Worm (Caenorhabditis elegans) whole organism, young adult: Measurements from ENCODE around the gene C55C3.8.

Experiments used
- C06A6.2 ChIP-seq: fragments of 200-800 bp; sonication (Bioruptor generic); conservative IDR thresholded peaks from 2 replicates; pipeline ENCODE4 v1.3.6; 2022; ENCODE audit warnings: missing genetic modification characterization, missing compliant biosample characterization
- F22D6.2 ChIP-seq: sonication (generic microtip); optimal IDR thresholded peaks from 2 replicates; lab custom pipeline; 2016; ENCODE audit warnings: mild to moderate bottlenecking, missing genetic modification characterization, missing compliant biosample characterization
- F23B12.7 ChIP-seq: sonication (generic microtip); optimal IDR thresholded peaks from 2 replicates; lab custom pipeline; 2017; ENCODE audit warnings: missing genetic modification characterization, mild to moderate bottlenecking, missing compliant biosample characterization, antibody characterized with exemption, moderate library complexity; ENCODE audit not compliant: insufficient read depth
- F37B4.10 ChIP-seq: fragments of 200-800 bp; sonication (Bioruptor generic); IDR thresholded peaks from 2 replicates; pipeline ENCODE4 v1.3.6; 2022; ENCODE audit warnings: missing genetic modification characterization, missing compliant biosample characterization
- F39B2.1 ChIP-seq: fragments of 200-800 bp; sonication (Bioruptor generic); IDR thresholded peaks from 2 replicates; pipeline ENCODE4 v1.3.6; 2022; ENCODE audit warnings: missing genetic modification reagents, missing genetic modification characterization, missing compliant biosample characterization
- F49E8.2 ChIP-seq: sonication (generic microtip); optimal IDR thresholded peaks from 3 replicates; lab custom pipeline; 2017; ENCODE audit warnings: missing genetic modification characterization, mild to moderate bottlenecking, missing compliant biosample characterization, antibody characterized with exemption, moderate library complexity; ENCODE audit not compliant: insufficient read depth
- K11D2.4 ChIP-seq: fragments of 200-800 bp; sonication (Bioruptor generic); IDR thresholded peaks from 2 replicates; pipeline ENCODE4 v1.3.6; 2022; ENCODE audit warnings: missing genetic modification reagents, missing genetic modification characterization, missing compliant biosample characterization
- T26A5.8 ChIP-seq: sonication (generic microtip); optimal IDR thresholded peaks from 2 replicates; lab custom pipeline; 2016; ENCODE audit warnings: missing genetic modification characterization, missing compliant biosample characterization
- Y53F4B.3 ChIP-seq: fragments of 200-800 bp; sonication (Bioruptor generic); IDR thresholded peaks from 2 replicates; pipeline ENCODE4 v1.3.6; 2022; ENCODE audit warnings: missing genetic modification reagents, missing genetic modification characterization, missing compliant biosample characterization
- Y67H2A.10 ChIP-seq: fragments of 200-800 bp; sonication (Bioruptor generic); conservative IDR thresholded peaks from 2 replicates; pipeline ENCODE4 v1.3.6; 2022; ENCODE audit warnings: missing genetic modification reagents, missing genetic modification characterization, missing compliant biosample characterization
- Y79H2A.3 ChIP-seq: fragments of 200-800 bp; sonication (Bioruptor generic); conservative IDR thresholded peaks from 2 replicates; pipeline ENCODE4 v1.3.6; 2022; ENCODE audit warnings: missing genetic modification reagents, missing genetic modification characterization, missing compliant biosample characterization
- Y95B8A.8 ChIP-seq: fragments of 200-800 bp; sonication (Bioruptor generic); IDR thresholded peaks from 2 replicates; pipeline ENCODE4 v1.3.6; 2022; ENCODE audit warnings: missing genetic modification reagents, missing genetic modification characterization, missing compliant biosample characterization
- aptf-3 ChIP-seq: fragments of 200-800 bp; sonication (Bioruptor generic); IDR thresholded peaks from 2 replicates; pipeline ENCODE4 v1.3.6; 2022; ENCODE audit warnings: missing genetic modification characterization, missing compliant biosample characterization
- atf-7 ChIP-seq: sonication (generic microtip); optimal IDR thresholded peaks from 2 replicates; lab custom pipeline; 2017; ENCODE audit warnings: mild to moderate bottlenecking, missing genetic modification characterization, missing compliant biosample characterization
- attf-3 ChIP-seq: fragments of 200-800 bp; sonication (Bioruptor generic); conservative IDR thresholded peaks from 2 replicates; pipeline ENCODE4 v1.3.6; 2022; ENCODE audit warnings: missing genetic modification reagents, missing genetic modification characterization, missing compliant biosample characterization
- ceh-100 ChIP-seq: fragments of 200-800 bp; sonication (Bioruptor generic); IDR thresholded peaks from 2 replicates; pipeline ENCODE4 v1.3.6; 2022; ENCODE audit warnings: missing genetic modification reagents, missing genetic modification characterization, missing compliant biosample characterization
- ceh-79 ChIP-seq: sonication (generic microtip); optimal IDR thresholded peaks from 2 replicates; lab custom pipeline; 2017; ENCODE audit warnings: mild to moderate bottlenecking, missing genetic modification characterization, missing compliant biosample characterization
- ceh-91 ChIP-seq: fragments of 200-800 bp; sonication (Bioruptor generic); IDR thresholded peaks from 2 replicates; pipeline ENCODE4 v1.3.6; 2022; ENCODE audit warnings: missing genetic modification reagents, missing genetic modification characterization, missing compliant biosample characterization
- egl-18 ChIP-seq: fragments of 200-800 bp; sonication (Bioruptor generic); IDR thresholded peaks from 2 replicates; pipeline ENCODE4 v1.3.6; 2022; ENCODE audit warnings: missing genetic modification reagents, missing genetic modification characterization, missing compliant biosample characterization
- hlh-12 ChIP-seq: sonication (generic microtip); optimal IDR thresholded peaks from 2 replicates; lab custom pipeline; 2016; ENCODE audit warnings: missing genetic modification characterization, missing compliant biosample characterization
- hmg-1.2 ChIP-seq: fragments of 200-800 bp; sonication (Bioruptor generic); IDR thresholded peaks from 2 replicates; pipeline ENCODE4 v1.3.6; 2022; ENCODE audit warnings: missing genetic modification reagents, missing genetic modification characterization, missing compliant biosample characterization
- hmg-20 ChIP-seq: fragments of 200-800 bp; sonication (Bioruptor generic); IDR thresholded peaks from 2 replicates; pipeline ENCODE4 v1.3.6; 2022; ENCODE audit warnings: missing genetic modification reagents, missing genetic modification characterization, missing compliant biosample characterization
- hsf-1 ChIP-seq: fragments of 200-800 bp; sonication (Bioruptor generic); IDR thresholded peaks from 2 replicates; pipeline ENCODE4 v1.3.6; 2022; ENCODE audit warnings: missing genetic modification reagents, missing genetic modification characterization, missing compliant biosample characterization
- lin-26 ChIP-seq: fragments of 200-800 bp; sonication (Bioruptor generic); IDR thresholded peaks from 2 replicates; pipeline ENCODE4 v1.3.6; 2022; ENCODE audit warnings: missing genetic modification reagents, missing genetic modification characterization, missing compliant biosample characterization
- madf-8 ChIP-seq: fragments of 200-800 bp; sonication (Bioruptor generic); conservative IDR thresholded peaks from 2 replicates; pipeline ENCODE4 v1.3.6; 2022; ENCODE audit warnings: missing genetic modification reagents, missing genetic modification characterization, missing compliant biosample characterization
- mes-4 ChIP-seq: sonication (generic microtip); optimal IDR thresholded peaks from 2 replicates; lab custom pipeline; 2016; ENCODE audit warnings: missing genotype, missing genetic modification characterization, missing compliant biosample characterization
- nhr-120 ChIP-seq: fragments of 200-800 bp; sonication (Bioruptor generic); IDR thresholded peaks from 2 replicates; pipeline ENCODE4 v1.3.6; 2022; ENCODE audit warnings: missing genetic modification characterization, missing compliant biosample characterization
- nhr-27 ChIP-seq: fragments of 200-800 bp; sonication (Bioruptor generic); optimal IDR thresholded peaks from 2 replicates; lab custom pipeline; 2018; ENCODE audit warnings: mild to moderate bottlenecking, missing genetic modification characterization, moderate library complexity, missing compliant biosample characterization
- pbrm-1 ChIP-seq: fragments of 200-800 bp; sonication (Bioruptor generic); IDR thresholded peaks from 2 replicates; pipeline ENCODE4 v1.3.6; 2022; ENCODE audit warnings: missing genetic modification reagents, missing genetic modification characterization, missing compliant biosample characterization
- rec-8 ChIP-seq, 2 experiments: sonication (generic microtip); optimal IDR thresholded peaks; 2 replicates each; lab custom pipeline; 2016; ENCODE audit warnings: mild to moderate bottlenecking in 2 of 2, missing genetic modification characterization in 2 of 2, missing genetic modification reagents in 2 of 2, missing genotype in 2 of 2, missing biosample characterization in 1 of 2, missing compliant biosample characterization in 1 of 2, moderate library complexity in 1 of 2
- sea-2 ChIP-seq: fragments of 200-800 bp; sonication (Bioruptor generic); IDR thresholded peaks from 2 replicates; pipeline ENCODE4 v1.3.6; 2022; ENCODE audit warnings: missing genetic modification characterization, missing compliant biosample characterization
- snpc-1.3 ChIP-seq: sonication (generic microtip); optimal IDR thresholded peaks from 2 replicates; lab custom pipeline; 2017; ENCODE audit warnings: missing genetic modification characterization, mild to moderate bottlenecking, missing compliant biosample characterization, antibody characterized with exemption, moderate library complexity, missing genotype, missing genetic modification reagents; ENCODE audit not compliant: insufficient read depth
- snpc-3.4 ChIP-seq: sonication (generic microtip); optimal IDR thresholded peaks from 2 replicates; lab custom pipeline; 2017; ENCODE audit warnings: missing genetic modification characterization, mild to moderate bottlenecking, missing compliant biosample characterization, antibody characterized with exemption, moderate library complexity, missing genotype, missing genetic modification reagents
- somi-1 ChIP-seq: fragments of 200-800 bp; sonication (Bioruptor generic); optimal IDR thresholded peaks from 2 replicates; lab custom pipeline; 2018; ENCODE audit warnings: mild to moderate bottlenecking, missing genetic modification characterization, missing compliant biosample characterization
- sptf-2 ChIP-seq: fragments of 200-800 bp; sonication (Bioruptor generic); optimal IDR thresholded peaks from 2 replicates; lab custom pipeline; 2018; ENCODE audit warnings: mild to moderate bottlenecking, missing genetic modification characterization, missing compliant biosample characterization
- tbp1 ChIP-seq: fragments of 200-800 bp; sonication (Bioruptor generic); optimal IDR thresholded peaks from 2 replicates; lab custom pipeline; 2018; ENCODE audit warnings: mild to moderate bottlenecking, missing genetic modification characterization, missing compliant biosample characterization
- tlf-1 ChIP-seq: fragments of 200-800 bp; sonication (Bioruptor generic); optimal IDR thresholded peaks from 2 replicates; lab custom pipeline; 2018; ENCODE audit warnings: mild to moderate bottlenecking, missing genetic modification characterization, missing compliant biosample characterization
- unc-130 ChIP-seq: sonication (generic microtip); optimal IDR thresholded peaks from 2 replicates; lab custom pipeline; 2016; ENCODE audit warnings: missing genetic modification reagents, missing genetic modification characterization, missing compliant biosample characterization
- zim-3 ChIP-seq: sonication (generic microtip); optimal IDR thresholded peaks from 2 replicates; lab custom pipeline; 2017; ENCODE audit warnings: mild to moderate bottlenecking, missing genetic modification characterization, moderate library complexity, missing compliant biosample characterization
- ztf-25 ChIP-seq: fragments of 200-800 bp; sonication (Bioruptor generic); IDR thresholded peaks from 2 replicates; pipeline ENCODE4 v1.3.6; 2022; ENCODE audit warnings: missing genetic modification reagents, missing genetic modification characterization, missing compliant biosample characterization
- ztf-26 ChIP-seq: sonication (generic microtip); optimal IDR thresholded peaks from 2 replicates; lab custom pipeline; 2017; ENCODE audit warnings: missing genetic modification characterization, missing compliant biosample characterization
- ztf-3 ChIP-seq: fragments of 200-800 bp; sonication (Bioruptor generic); optimal IDR thresholded peaks from 2 replicates; lab custom pipeline; 2018; ENCODE audit warnings: mild to moderate bottlenecking, missing genetic modification characterization, missing compliant biosample characterization

The C55C3.8 gene

DNA sequence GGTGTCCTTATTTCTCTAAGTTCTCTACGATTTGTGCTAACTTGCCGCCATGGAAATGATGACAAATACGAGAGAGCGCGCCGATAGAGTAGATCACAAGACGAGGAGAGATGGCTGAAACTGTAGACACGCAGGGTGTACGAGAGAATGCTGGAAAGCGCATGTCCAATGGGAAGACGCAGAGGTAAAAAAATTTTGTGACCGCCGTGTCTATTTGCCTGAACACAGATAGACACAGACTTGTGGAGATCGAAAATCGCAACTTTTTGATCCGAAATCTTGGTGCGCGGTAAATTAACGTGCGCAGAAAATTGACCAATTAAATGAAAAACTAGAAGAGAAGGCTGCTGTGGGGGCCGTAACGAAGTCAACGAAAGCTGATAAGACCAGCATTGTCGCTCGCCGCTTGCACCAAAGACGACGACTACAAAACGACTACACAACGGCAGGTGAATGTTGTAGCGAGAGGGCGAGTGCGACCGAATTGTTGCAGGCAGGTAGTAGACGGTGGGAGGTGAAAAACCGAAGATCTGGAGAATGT, 33.6 kb upstream of the C55C3.8 start (continued):
- TF ChIP-seq sea-2 (GFP tag; lab: Robert Waterston, UW) (no peak), attf-3 (GFP tag; lab: Robert Waterston, UW) (0 out of 2 replicates have a peak, but pooled peaks have one; percentile 22), hmg-1.2 (GFP tag; lab: Robert Waterston, UW) (peak; percentile 90), Y79H2A.3 (no peak), rec-8 (tag; optimal IDR thresholded peaks at IDR 0.05; lab: Kevin White, UChicago) (no peak), mes-4 (tag; lab: Kevin White, UChicago) (no peak), K11D2.4 (GFP tag; lab: Robert Waterston, UW) (no peak), hsf-1 (GFP tag; lab: Robert Waterston, UW) (peak; percentile 56; the same call in 1 of the 2 replicates), madf-8 (GFP tag; lab: Robert Waterston, UW) (peak; percentile 64), C06A6.2 (GFP tag; lab: Robert Waterston, UW) (0 out of 2 replicates have a peak, but pooled peaks have one; percentile 56), nhr-27 (tag; lab: Kevin White, UChicago) (no peak), T26A5.8 (tag; lab: Kevin White, UChicago) (no peak), ztf-25 (GFP tag; lab: Robert Waterston, UW) (no peak), atf-7 (tag; lab: Kevin White, UChicago) (peak; percentile 30), unc-130 (GFP tag; lab: Kevin White, UChicago) (no peak), hlh-12 (tag; lab: Kevin White, UChicago) (no peak), ceh-79 (no peak), ceh-91 (GFP tag; lab: Robert Waterston, UW) (0 out of 2 replicates have a peak, but pooled peaks have one; percentile 26), F37B4.10 (GFP tag; lab: Robert Waterston, UW) (no peak), F23B12.7 (tag; lab: Kevin White, UChicago) (no peak), Y95B8A.8 (GFP tag; lab: Robert Waterston, UW) (no peak), ztf-3 (no peak), hmg-20 (GFP tag; lab: Robert Waterston, UW) (no peak), egl-18 (GFP tag; lab: Robert Waterston, UW) (no peak), nhr-120 (GFP tag; lab: Robert Waterston, UW) (no peak), F39B2.1 (GFP tag; lab: Robert Waterston, UW) (no peak), snpc-3.4 (tag; lab: Kevin White, UChicago) (no peak), lin-26 (peak; percentile 44; the same call in 1 of the 2 replicates), aptf-3 (GFP tag; lab: Robert Waterston, UW) (no peak), pbrm-1 (GFP tag; lab: Robert Waterston, UW) (no peak)
- TF ChIP-seq, all 124 proteins: peak for 36

ce11 chrIV:5658225-5658624, 32.6 kb upstream of the C55C3.8 start:
- TF ChIP-seq ztf-26 (tag; lab: Kevin White, UChicago) = no peak
- TF ChIP-seq Y53F4B.3 = no peak
- TF ChIP-seq F49E8.2 (tag; lab: Kevin White, UChicago) = no peak
- TF ChIP-seq ceh-100 (GFP tag; lab: Robert Waterston, UW) = no peak
- TF ChIP-seq lin-26 = no peak
- TF ChIP-seq tbp1 = no peak
- no peak for TF ChIP-seq tlf-1 (GFP tag; lab: Kevin White, UChicago)
- TF ChIP-seq sea-2 (GFP tag; lab: Robert Waterston, UW) = no peak
- no peak for TF ChIP-seq F22D6.2
- no peak for TF ChIP-seq Y95B8A.8 (GFP tag; lab: Robert Waterston, UW)
- no peak for TF ChIP-seq F37B4.10 (GFP tag; lab: Robert Waterston, UW)
- TF ChIP-seq somi-1 (GFP tag; lab: Kevin White, UChicago) = no peak
- no peak for TF ChIP-seq Y67H2A.10 (GFP tag; lab: Robert Waterston, UW)
- no peak for TF ChIP-seq sptf-2 (GFP tag; lab: Kevin White, UChicago)
- no peak for TF ChIP-seq snpc-1.3 (tag; lab: Kevin White, UChicago)
- no peak for TF ChIP-seq K11D2.4 (GFP tag; lab: Robert Waterston, UW)
- TF ChIP-seq zim-3 (tag; lab: Kevin White, UChicago) = no peak
- no peak for TF ChIP-seq snpc-3.4 (tag; lab: Kevin White, UChicago)
